Fruit fly (Drosophila melanogaster) whole organism, prepupa: Measurements from ENCODE around the gene Cchl.

Experiments used
- CG10669 ChIP-seq: fragments of 200-800 bp; sonication (Bioruptor generic); optimal IDR thresholded peaks from 3 replicates; lab custom pipeline; 2018; ENCODE audit warnings: missing biosample characterization, mild to moderate bottlenecking, missing genetic modification characterization, moderate library complexity
- CG1621 ChIP-seq: fragments of 200-800 bp; sonication (Bioruptor generic); optimal IDR thresholded peaks from 3 replicates; lab custom pipeline; 2018; ENCODE audit warnings: missing biosample characterization, mild to moderate bottlenecking, missing genetic modification characterization
- CG9139 ChIP-seq: fragments of 200-800 bp; sonication (Bioruptor generic); optimal IDR thresholded peaks from 3 replicates; lab custom pipeline; 2017; ENCODE audit warnings: missing biosample characterization, mild to moderate bottlenecking, missing genetic modification characterization
- Eip78C ChIP-seq: fragments of 200-800 bp; sonication (Bioruptor generic); peaks from one replicate; lab custom pipeline; 2016; ENCODE audit warnings: missing biosample characterization, missing genetic modification characterization
- Lpt ChIP-seq: fragments of 200-800 bp; sonication (Bioruptor generic); optimal IDR thresholded peaks from 3 replicates; lab custom pipeline; 2016; ENCODE audit warnings: missing biosample characterization, missing genetic modification characterization
- Met ChIP-seq: fragments of 200-800 bp; sonication (Bioruptor generic); optimal IDR thresholded peaks from 3 replicates; lab custom pipeline; 2016; ENCODE audit warnings: missing biosample characterization, missing genetic modification characterization
- OdsH ChIP-seq: fragments of 200-800 bp; sonication (Bioruptor generic); optimal IDR thresholded peaks from 3 replicates; lab custom pipeline; 2016; ENCODE audit warnings: missing biosample characterization, missing genetic modification characterization
- cyc ChIP-seq: fragments of 200-800 bp; sonication (Bioruptor generic); optimal IDR thresholded peaks from 3 replicates; lab custom pipeline; 2016; ENCODE audit warnings: missing biosample characterization, missing genetic modification characterization
- fd59A ChIP-seq: fragments of 200-800 bp; sonication (Bioruptor generic); optimal IDR thresholded peaks from 2 replicates; lab custom pipeline; 2017; ENCODE audit warnings: missing biosample characterization, mild to moderate bottlenecking, missing genetic modification characterization, missing genetic modification reagents
- fkh ChIP-seq: fragments of 200-800 bp; sonication (Bioruptor generic); optimal IDR thresholded peaks from 3 replicates; lab custom pipeline; 2017; ENCODE audit warnings: missing biosample characterization, mild to moderate bottlenecking, missing genetic modification characterization, moderate library complexity

DNA sequence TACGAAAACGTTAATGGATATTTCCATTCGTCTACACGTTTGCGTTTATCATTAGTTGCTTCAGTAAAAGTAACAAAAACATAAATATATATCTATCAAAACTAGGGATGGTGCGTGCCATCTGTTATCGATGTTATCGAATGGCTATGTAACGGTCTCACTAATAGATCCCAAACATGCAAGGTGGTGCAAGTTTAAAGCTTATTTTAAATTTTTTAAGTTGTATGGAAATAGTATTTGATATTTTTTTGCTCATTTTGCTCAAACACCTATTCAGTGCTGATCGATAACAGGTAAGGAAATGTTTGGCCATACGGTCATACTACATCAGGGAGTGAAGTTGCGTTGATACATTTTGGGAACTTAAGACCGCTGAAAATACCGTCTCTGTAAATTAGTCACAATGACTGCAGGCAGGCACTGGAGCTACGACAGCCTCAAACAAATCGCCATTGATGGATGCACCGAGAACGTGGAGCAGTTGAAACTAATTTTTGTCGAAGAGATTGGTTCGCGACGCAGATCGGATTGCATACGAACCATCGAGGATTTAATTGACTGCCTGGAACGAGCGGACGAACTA is 7.0 kb upstream of the Cchl start, which contains the start of the genes CG45099, CG6015, pit and Fadd:
- no peak for TF ChIP-seq fd59A (GFP tag; lab: Kevin White, UChicago)
- no peak for TF ChIP-seq cyc
- no peak for TF ChIP-seq Lpt (GFP tag; lab: Kevin White, UChicago)
- TF ChIP-seq OdsH (GFP tag; lab: Kevin White, UChicago) = no peak
- TF ChIP-seq CG9139 = no peak
- TF ChIP-seq Eip78C (GFP tag; lab: Kevin White, UChicago) = peak; percentile 70
- TF ChIP-seq CG1621 (tag; lab: Kevin White, UChicago) = no peak
- no peak for TF ChIP-seq fkh (GFP tag; lab: Kevin White, UChicago)
- no peak for TF ChIP-seq CG10669 (GFP tag; lab: Kevin White, UChicago)
- no peak for TF ChIP-seq Met (GFP tag; lab: Kevin White, UChicago)
